Worm (Caenorhabditis elegans): Measurements from ENCODE around the gene srh-181.

- TF ChIP-seq tbx-11 (GFP tag; IDR thresholded peaks at IDR 0.05) (no peak), scrt-1 (GFP tag; IDR thresholded peaks at IDR 0.05) (no peak)
Observed at ce11 chrV:18473415-18473814, 908 bp upstream of the srh-181 start, which contains the start of gene srh-182.
